Fruit fly (Drosophila melanogaster) whole organism, pupa: ENCODE measurements around the gene CG33230.

Experiments
- CG13204 ChIP-seq: fragments of 200-800 bp; sonication (Bioruptor generic); optimal IDR thresholded peaks from 2 replicates; lab custom pipeline; 2018; ENCODE audit warnings: missing biosample characterization, mild to moderate bottlenecking, missing genetic modification characterization, moderate library complexity
- CG14655 ChIP-seq: fragments of 200-800 bp; sonication (Bioruptor generic); optimal IDR thresholded peaks from 3 replicates; lab custom pipeline; 2017; ENCODE audit warnings: mild to moderate bottlenecking, missing biosample characterization, missing genetic modification reagents, missing genetic modification characterization
- CG15710 ChIP-seq: fragments of 200-800 bp; sonication (Bioruptor generic); optimal IDR thresholded peaks from 2 replicates; lab custom pipeline; 2018; ENCODE audit warnings: missing biosample characterization, mild to moderate bottlenecking, missing genetic modification characterization, moderate library complexity
- CG17806 ChIP-seq: fragments of 200-800 bp; sonication (Bioruptor generic); optimal IDR thresholded peaks from 2 replicates; lab custom pipeline; 2018; ENCODE audit warnings: missing biosample characterization, mild to moderate bottlenecking, missing genetic modification characterization, moderate library complexity
- CG32121 ChIP-seq: fragments of 200-800 bp; sonication (Bioruptor generic); IDR thresholded peaks from 2 replicates; pipeline ENCODE4 v1.3.6; 2022; ENCODE audit warnings: missing biosample characterization, missing genetic modification characterization
- CG34367 ChIP-seq: fragments of 200-800 bp; sonication (Bioruptor generic); optimal IDR thresholded peaks from 2 replicates; lab custom pipeline; 2018; ENCODE audit warnings: missing biosample characterization, mild to moderate bottlenecking, missing genetic modification characterization
- CG8159 ChIP-seq: fragments of 200-800 bp; sonication (Bioruptor generic); optimal IDR thresholded peaks from 3 replicates; lab custom pipeline; 2018; ENCODE audit warnings: missing biosample characterization, mild to moderate bottlenecking, missing genetic modification characterization, moderate library complexity
- D1 ChIP-seq: fragments of 200-800 bp; sonication (Bioruptor generic); optimal IDR thresholded peaks from 2 replicates; lab custom pipeline; 2018; ENCODE audit warnings: missing biosample characterization, mild to moderate bottlenecking, missing genetic modification characterization, moderate library complexity
- EcR ChIP-seq: fragments of 200-800 bp; sonication (Bioruptor generic); optimal IDR thresholded peaks from 3 replicates; lab custom pipeline; 2019; ENCODE audit warnings: missing biosample characterization, missing genetic modification characterization, mild to moderate bottlenecking, moderate library complexity, missing genetic modification reagents
- Pif1A ChIP-seq: fragments of 200-800 bp; sonication (Bioruptor generic); optimal IDR thresholded peaks from 3 replicates; lab custom pipeline; 2016; ENCODE audit warnings: missing biosample characterization, missing genetic modification characterization
- Pif1B ChIP-seq: fragments of 200-800 bp; sonication (Bioruptor generic); optimal IDR thresholded peaks from 3 replicates; lab custom pipeline; 2016; ENCODE audit warnings: missing biosample characterization, missing genetic modification characterization
- gl ChIP-seq: fragments of 200-800 bp; sonication (Bioruptor generic); optimal IDR thresholded peaks from 2 replicates; lab custom pipeline; 2018; ENCODE audit warnings: missing biosample characterization, mild to moderate bottlenecking, missing genetic modification characterization
- rn ChIP-seq: fragments of 200-800 bp; sonication (Bioruptor generic); IDR thresholded peaks from 2 replicates; pipeline ENCODE4 v1.3.6; 2022; ENCODE audit warnings: missing biosample characterization, missing genetic modification characterization

- TF ChIP-seq CG8159 (no peak), gl (no peak), CG14655 (GFP tag; lab: Kevin White, UChicago) (no peak), CG17806 (tag; lab: Kevin White, UChicago) (no peak), Pif1B (GFP tag; lab: Kevin White, UChicago) (no peak), rn (GFP tag; lab: Robert Waterston, UW) (no peak), CG13204 (GFP tag; lab: Kevin White, UChicago) (no peak), CG15710 (tag; lab: Kevin White, UChicago) (peak; percentile 83), CG32121 (GFP tag; lab: Robert Waterston, UW) (no peak), EcR (GFP tag; lab: Kevin White, UChicago) (no peak), D1 (tag; lab: Kevin White, UChicago) (no peak), Pif1A (GFP tag; lab: Kevin White, UChicago) (no peak), CG34367 (tag; lab: Kevin White, UChicago) (no peak)
Measured at dm6 chr3L:1647276-1647919, 29.2 kb downstream of the CG33230 start, which contains the start of the genes CG17249 and Bro.
